Fruit fly (Drosophila melanogaster): ENCODE data around the gene CG42446.

The CG42446 gene

DNA sequence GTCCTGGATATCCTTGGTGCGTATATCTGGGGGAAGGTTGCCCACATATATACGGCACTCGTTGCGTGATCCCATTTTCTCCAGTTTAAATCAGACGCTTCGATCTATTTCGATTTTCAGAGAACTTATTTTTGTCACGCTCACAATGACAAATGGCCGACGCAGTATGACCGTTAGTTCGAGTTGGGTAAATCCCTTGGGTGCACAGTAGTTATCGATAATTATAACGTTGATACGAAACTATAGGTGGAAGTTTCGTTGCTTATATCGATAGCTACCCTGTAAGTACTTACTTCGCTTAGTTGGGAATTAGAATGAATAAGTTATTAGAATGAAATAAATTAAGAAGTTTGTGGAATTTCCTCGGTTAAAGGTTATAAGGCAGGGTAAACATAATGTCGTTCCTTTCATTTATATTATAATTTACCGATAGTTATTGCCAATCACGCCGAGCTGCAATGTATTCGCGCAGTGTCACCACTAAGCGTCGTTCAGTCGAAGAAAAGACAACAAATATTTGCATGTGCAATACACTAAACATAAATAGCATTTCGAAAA lies 18.0 kb downstream of the CG42446 start, which contains the start of the genes SF2 and pad (continued):
- TF ChIP-seq mirr (GFP tag; optimal IDR thresholded peaks at IDR 0.05) (peak; percentile 18), CG10274 (GFP tag; optimal IDR thresholded peaks at IDR 0.05) (no peak), CG10267 (tag; optimal IDR thresholded peaks at IDR 0.05) (peak; percentile 82), ara (GFP tag; IDR thresholded peaks at IDR 0.05) (peak; percentile 58), hbn (GFP tag; IDR thresholded peaks at IDR 0.05; ENCODE audit: partially characterized antibody) (peak; percentile 89), vvl (GFP tag; IDR thresholded peaks at IDR 0.05) (peak; percentile 36; the same call in 1 of the 2 replicates), trem (tag; optimal IDR thresholded peaks at IDR 0.05) (peak; percentile 88), Sry-β (GFP tag; optimal IDR thresholded peaks at IDR 0.05) (peak; percentile 18), CG34422 (GFP tag; IDR thresholded peaks at IDR 0.05) (peak; percentile 53; the same call in 2 of the 3 replicates), CG2120 (GFP tag; optimal IDR thresholded peaks at IDR 0.05) (peak; percentile 93), trh (GFP tag; optimal IDR thresholded peaks at IDR 0.05) (peak; percentile 59), Neu2 (GFP tag; optimal IDR thresholded peaks at IDR 0.05; ENCODE audit: borderline replicate concordance) (no peak), CG18011 (GFP tag; optimal IDR thresholded peaks at IDR 0.05) (peak; percentile 63), Awh (GFP tag; IDR thresholded peaks at IDR 0.05) (peak; percentile 41; the same call in 1 of the 2 replicates), CG2199 (GFP tag; IDR thresholded peaks at IDR 0.05) (no peak), ash1 (GFP tag; optimal IDR thresholded peaks at IDR 0.05) (no peak), tna (GFP tag; IDR thresholded peaks at IDR 0.05; ENCODE audit: partially characterized antibody) (peak; percentile 84; the same call in 1 of the 2 replicates), esg (GFP tag; conservative IDR thresholded peaks at IDR 0.05) (peak; percentile 47; the same call in 1 of the 2 replicates), CG10979 (tag; optimal IDR thresholded peaks at IDR 0.05) (peak; percentile 65), CG11696 (GFP tag; IDR thresholded peaks at IDR 0.05) (no peak), croc (GFP tag; conservative IDR thresholded peaks at IDR 0.05) (peak; percentile 63), CG8478 (optimal IDR thresholded peaks at IDR 0.05) (no peak), jumu (GFP tag; optimal IDR thresholded peaks at IDR 0.05) (peak; percentile 73), B-H1 (GFP tag; IDR thresholded peaks at IDR 0.05) (peak; percentile 20; the same call in 1 of the 3 replicates), CG17568 (GFP tag; optimal IDR thresholded peaks at IDR 0.05) (peak; percentile 55), Xbp1 (GFP tag; optimal IDR thresholded peaks at IDR 0.05) (peak; percentile 88), sim (GFP tag; IDR thresholded peaks at IDR 0.05) (0 out of 2 replicates have a peak, but pooled peaks have one; percentile 50), usp (GFP tag; optimal IDR thresholded peaks at IDR 0.05) (no peak), CG15011 (GFP tag; optimal IDR thresholded peaks at IDR 0.05) (peak; percentile 56), sqz (GFP tag; optimal IDR thresholded peaks at IDR 0.05) (peak; percentile 23), Sin3A (optimal IDR thresholded peaks at IDR 0.05) (peak; percentile 96), pzg (GFP tag; optimal IDR thresholded peaks at IDR 0.05) (peak; percentile 82), Camta (GFP tag; optimal IDR thresholded peaks at IDR 0.05) (peak; percentile 76), CG16863 (GFP tag; optimal IDR thresholded peaks at IDR 0.05) (peak; percentile 75), pb (GFP tag; optimal IDR thresholded peaks at IDR 0.05) (no peak), CG9932 (GFP tag; IDR thresholded peaks at IDR 0.05) (peak; percentile 93), pfk (GFP tag; optimal IDR thresholded peaks at IDR 0.05) (peak; percentile 21), crp (GFP tag; optimal IDR thresholded peaks at IDR 0.05) (peak in 1 of 2 experiments; percentile 51), Dip3 (GFP tag; optimal IDR thresholded peaks at IDR 0.05) (peak; percentile 73), GATAe (GFP tag; conservative IDR thresholded peaks at IDR 0.05) (no peak), Bteb2 (GFP tag; optimal IDR thresholded peaks at IDR 0.05) (peak; percentile 83), PHDP (tag; optimal IDR thresholded peaks at IDR 0.05) (peak; percentile 73), CG15696 (tag; optimal IDR thresholded peaks at IDR 0.05) (peak; percentile 86), nom (GFP tag; optimal IDR thresholded peaks at IDR 0.05) (peak; percentile 33), tgo (GFP tag; IDR thresholded peaks at IDR 0.05) (peak; percentile 73), MTF-1 (GFP tag; optimal IDR thresholded peaks at IDR 0.05; ENCODE audit: borderline replicate concordance) (no peak), hth (optimal IDR thresholded peaks at IDR 0.05) (no peak), CG3838 (GFP tag; optimal IDR thresholded peaks at IDR 0.05) (peak; percentile 60), CG32772 (GFP tag; IDR thresholded peaks at IDR 0.05) (peak; percentile 53), repo (GFP tag; optimal IDR thresholded peaks at IDR 0.05) (no peak), vfl (GFP tag; optimal IDR thresholded peaks at IDR 0.05) (peak; percentile 85)
